Fruit fly (Drosophila melanogaster): ENCODE results near the gene CG34124.

The CG34124 gene

DNA sequence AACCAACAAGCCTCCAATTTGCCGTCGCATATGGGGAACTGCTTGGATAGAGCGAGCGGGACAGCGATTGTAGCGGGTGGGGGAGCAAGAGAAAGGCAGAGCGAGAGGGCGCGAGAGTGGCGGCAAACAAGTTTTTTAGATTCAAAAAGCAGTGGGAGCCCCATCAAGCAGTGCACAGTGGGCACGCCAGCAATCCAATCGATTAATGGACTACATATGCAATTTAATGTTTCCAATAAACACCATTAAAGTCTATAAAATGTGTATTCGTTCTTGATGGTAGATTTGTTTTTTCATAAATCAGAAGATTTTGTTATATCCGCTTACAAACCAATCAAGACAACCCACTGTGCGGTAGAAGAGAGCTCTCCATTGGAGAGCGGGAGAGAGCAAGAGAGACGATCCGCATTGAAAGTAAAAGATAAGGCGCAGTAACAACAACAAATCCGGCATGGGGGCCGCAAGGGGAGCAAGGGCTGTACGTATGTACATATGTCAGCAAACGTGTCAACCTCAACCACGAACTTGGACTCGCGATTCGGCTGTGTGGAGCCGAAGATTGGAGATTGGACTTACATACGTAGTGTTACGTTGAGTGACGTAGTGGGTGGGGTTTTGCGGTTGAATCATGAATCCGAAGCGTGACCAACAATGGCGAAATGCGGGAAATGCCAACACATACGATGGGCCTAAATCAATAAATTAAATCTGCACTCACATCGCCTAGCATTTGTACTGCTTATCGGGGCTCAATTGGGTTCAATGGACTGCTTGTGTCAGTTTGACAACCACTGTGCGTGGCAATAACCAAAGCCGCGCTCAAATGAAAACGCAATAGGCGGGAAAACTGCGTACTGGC lies 39.4 kb downstream of the CG34124 start (continued):
- TF ChIP-seq oc (tag; optimal IDR thresholded peaks at IDR 0.05): peak; percentile 99
- TF ChIP-seq CG8478 (optimal IDR thresholded peaks at IDR 0.05): peak; percentile 94
- peak; percentile 99 for TF ChIP-seq CG8290 (GFP tag; optimal IDR thresholded peaks at IDR 0.05)
- TF ChIP-seq CG8290 (tag; optimal IDR thresholded peaks at IDR 0.05): peak; percentile 99 to 100
- TF ChIP-seq TFAM (GFP tag; optimal IDR thresholded peaks at IDR 0.05): peak; percentile 94
- peak; percentile 98 for TF ChIP-seq CG4820 (GFP tag; optimal IDR thresholded peaks at IDR 0.05)
- TF ChIP-seq pros (GFP tag; optimal IDR thresholded peaks at IDR 0.05): peak; percentile 79
- TF ChIP-seq az2 (GFP tag; optimal IDR thresholded peaks at IDR 0.05): peak; percentile 99
- TF ChIP-seq Dek (tag; optimal IDR thresholded peaks at IDR 0.05): peak; percentile 98
- peak; percentile 99; the same call in 1 of the 2 replicates for TF ChIP-seq Lim3 (GFP tag; IDR thresholded peaks at IDR 0.05)
- peak; percentile 98 for TF ChIP-seq CG11723 (GFP tag; optimal IDR thresholded peaks at IDR 0.05)
- TF ChIP-seq CG2199 (GFP tag; IDR thresholded peaks at IDR 0.05): peak; percentile 99
- peak; percentile 98 for TF ChIP-seq sqz (GFP tag; optimal IDR thresholded peaks at IDR 0.05)
- TF ChIP-seq E2f2 (GFP tag; IDR thresholded peaks at IDR 0.05): peak; percentile 88
- TF ChIP-seq NK7.1 (GFP tag; optimal IDR thresholded peaks at IDR 0.05): peak; percentile 98
- peak; percentile 40 to 97 for TF ChIP-seq eve (GFP tag; optimal IDR thresholded peaks at IDR 0.05)
- TF ChIP-seq wek (GFP tag; optimal IDR thresholded peaks at IDR 0.05): peak; percentile 96
- peak; percentile 98 for TF ChIP-seq sr (GFP tag; IDR thresholded peaks at IDR 0.05)
- peak; percentile 79 for TF ChIP-seq Dip2 (GFP tag; IDR thresholded peaks at IDR 0.05)
- no peak for TF ChIP-seq tll (GFP tag; optimal IDR thresholded peaks at IDR 0.05)
- peak; percentile 97 for TF ChIP-seq sim (GFP tag; IDR thresholded peaks at IDR 0.05)
- peak; percentile 99 for TF ChIP-seq Meics (GFP tag; optimal IDR thresholded peaks at IDR 0.05)
- TF ChIP-seq HLHmδ (GFP tag; optimal IDR thresholded peaks at IDR 0.05): peak; percentile 12
- peak; percentile 99 for TF ChIP-seq CG4424 (GFP tag; optimal IDR thresholded peaks at IDR 0.05)
- peak; percentile 99 for TF ChIP-seq Sox102F (GFP tag; optimal IDR thresholded peaks at IDR 0.05)
- peak; percentile 97 for TF ChIP-seq CG7987 (GFP tag; optimal IDR thresholded peaks at IDR 0.05)
- TF ChIP-seq CG3281 (GFP tag; optimal IDR thresholded peaks at IDR 0.05): peak; percentile 99
- TF ChIP-seq CG6683 (GFP tag; optimal IDR thresholded peaks at IDR 0.05): peak; percentile 97
- TF ChIP-seq CG6175 (GFP tag; IDR thresholded peaks at IDR 0.05): peak; percentile 98
- peak; percentile 98 for TF ChIP-seq CG31365 (tag; optimal IDR thresholded peaks at IDR 0.05)
- TF ChIP-seq CG30431 (GFP tag; optimal IDR thresholded peaks at IDR 0.05): peak; percentile 99
- peak; percentile 98 for TF ChIP-seq caup (GFP tag; optimal IDR thresholded peaks at IDR 0.05; ENCODE audit: severe bottlenecking)
- TF ChIP-seq CG11504 (tag; optimal IDR thresholded peaks at IDR 0.05): peak; percentile 98
- TF ChIP-seq fd96Cb (tag; optimal IDR thresholded peaks at IDR 0.05): peak; percentile 99
- peak; percentile 95 for TF ChIP-seq CG8359 (GFP tag; optimal IDR thresholded peaks at IDR 0.05; ENCODE audit: borderline replicate concordance)
- peak; percentile 99 for TF ChIP-seq Atf3 (GFP tag; optimal IDR thresholded peaks at IDR 0.05)
- TF ChIP-seq Poxn (GFP tag; IDR thresholded peaks at IDR 0.05): peak; percentile 96
- peak; percentile 99 for TF ChIP-seq jing (GFP tag; optimal IDR thresholded peaks at IDR 0.05)
- TF ChIP-seq CG10565 (GFP tag; optimal IDR thresholded peaks at IDR 0.05): peak; percentile 97
- TF ChIP-seq Trl (optimal IDR thresholded peaks at IDR 0.05): peak; percentile 91 to 94
- peak; percentile 99 for TF ChIP-seq Trl (GFP tag; optimal IDR thresholded peaks at IDR 0.05)
- TF ChIP-seq CG4617 (GFP tag; optimal IDR thresholded peaks at IDR 0.05; ENCODE audit: borderline replicate concordance): peak; percentile 99
- TF ChIP-seq Fer1 (GFP tag; optimal IDR thresholded peaks at IDR 0.05): peak; percentile 98
- peak; percentile 99 for TF ChIP-seq maf-S (GFP tag; optimal IDR thresholded peaks at IDR 0.05)
- no peak for TF ChIP-seq sc (optimal IDR thresholded peaks at IDR 0.05)
- peak; percentile 99 for TF ChIP-seq sc (GFP tag; optimal IDR thresholded peaks at IDR 0.05)
- peak; percentile 96 for TF ChIP-seq aop (GFP tag; IDR thresholded peaks at IDR 0.05)
- TF ChIP-seq CG14965 (GFP tag; optimal IDR thresholded peaks at IDR 0.05; ENCODE audit: borderline replicate concordance): peak; percentile 92
- TF ChIP-seq Mes4 (GFP tag; optimal IDR thresholded peaks at IDR 0.05): peak; percentile 99

Measured in whole organism, embryonic.